Worm (Caenorhabditis elegans) whole organism, midembryonic: ENCODE data around the gene F35H8.2.

Source experiments
- T22C8.4 ChIP-seq: fragments of 200-800 bp; sonication (Bioruptor generic); IDR thresholded peaks from 2 replicates; pipeline ENCODE4 v1.3.6; 2022; ENCODE audit warnings: missing genetic modification characterization, missing compliant biosample characterization
- cog-1 ChIP-seq: sonication (generic microtip); optimal IDR thresholded peaks from 2 replicates; lab custom pipeline; 2016; ENCODE audit warnings: missing genetic modification characterization, missing compliant biosample characterization
- flt-1 ChIP-seq: fragments of 200-800 bp; sonication (Bioruptor generic); IDR thresholded peaks from 2 replicates; pipeline ENCODE4 v1.3.6; 2022; ENCODE audit warnings: missing genetic modification characterization, missing compliant biosample characterization
- klf-2 ChIP-seq: fragments of 200-800 bp; sonication (Bioruptor generic); conservative IDR thresholded peaks from 2 replicates; pipeline ENCODE4 v1.3.6; 2022; ENCODE audit warnings: missing genetic modification reagents, missing genetic modification characterization, missing compliant biosample characterization
- med-1 ChIP-seq: sonication (generic microtip); optimal IDR thresholded peaks from 2 replicates; lab custom pipeline; 2017; ENCODE audit warnings: missing genetic modification characterization, mild to moderate bottlenecking, missing compliant biosample characterization, antibody characterized with exemption, missing genetic modification reagents; ENCODE audit not compliant: insufficient read depth
- tab-1 ChIP-seq: fragments of 200-800 bp; sonication (Bioruptor generic); IDR thresholded peaks from 2 replicates; pipeline ENCODE4 v1.3.6; 2022; ENCODE audit warnings: missing genetic modification characterization, missing compliant biosample characterization
- ztf-23 ChIP-seq: fragments of 200-800 bp; sonication (Bioruptor generic); IDR thresholded peaks from 2 replicates; pipeline ENCODE4 v1.3.6; 2022; ENCODE audit warnings: missing genetic modification reagents, missing genetic modification characterization, missing compliant biosample characterization
- ztf-29 ChIP-seq: fragments of 200-800 bp; sonication (Bioruptor generic); IDR thresholded peaks from 2 replicates; pipeline ENCODE4 v1.3.6; 2022; ENCODE audit warnings: missing genetic modification reagents, missing genetic modification characterization, missing compliant biosample characterization

ce11 chrII:9537429-9537828, 17.9 kb upstream of the F35H8.2 start, which contains the start of gene sra-8:
- TF ChIP-seq tab-1 (no peak), klf-2 (GFP tag; lab: Robert Waterston, UW) (no peak), med-1 (no peak), flt-1 (GFP tag; lab: Robert Waterston, UW) (no peak), ztf-29 (GFP tag; lab: Robert Waterston, UW) (no peak), cog-1 (tag; lab: Kevin White, UChicago) (no peak), ztf-23 (GFP tag; lab: Robert Waterston, UW) (no peak), T22C8.4 (GFP tag; lab: Robert Waterston, UW) (no peak)
